Fruit fly (Drosophila melanogaster): ENCODE measurements around the gene CG15282.

DNA sequence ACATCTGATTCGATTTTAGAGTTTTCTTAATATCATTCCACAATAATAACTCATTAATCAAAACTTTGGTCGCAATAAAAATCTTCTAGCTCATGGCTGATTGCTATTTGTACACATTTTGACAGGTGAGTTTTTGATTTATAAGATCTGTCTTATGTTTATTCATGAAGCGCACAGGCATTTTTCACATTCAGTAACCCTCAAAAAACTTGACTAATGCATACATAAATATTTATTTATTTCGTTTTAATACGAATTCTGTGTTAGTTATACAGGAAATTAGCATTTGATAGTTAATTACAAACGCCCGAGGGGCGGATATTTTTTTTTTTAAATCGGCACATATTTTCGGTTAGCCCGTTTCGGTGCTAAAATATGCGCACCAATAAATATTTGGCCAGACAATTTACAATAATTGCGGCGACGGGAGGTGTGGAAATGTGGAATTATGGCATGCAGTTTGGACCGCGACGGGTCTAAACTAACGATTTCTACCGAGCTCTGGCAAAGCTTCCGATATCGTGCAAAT lies 31.8 kb upstream of the CG15282 start:
- TF ChIP-seq cic (GFP tag; optimal IDR thresholded peaks at IDR 0.05) = no peak
- TF ChIP-seq toe (GFP tag; optimal IDR thresholded peaks at IDR 0.05) = no peak
- no peak for TF ChIP-seq tj (GFP tag; optimal IDR thresholded peaks at IDR 0.05)
- TF ChIP-seq Mnt (GFP tag; optimal IDR thresholded peaks at IDR 0.05) = no peak
- TF ChIP-seq kay (GFP tag; ENCODE audit: borderline replicate concordance) = no peak
- TF ChIP-seq CG7101 (tag; optimal IDR thresholded peaks at IDR 0.05) = no peak
